Worm (Caenorhabditis elegans) whole organism, late embryonic: ENCODE measurements around the gene Y71H2B.8.
A peak's percentile ranks its signal among the peaks of the same experiment; 100 is the strongest.
"Not testable (repeated sequence)": the region's sequence is repeated elsewhere in the genome, so short reads cannot be mapped to it uniquely, and the experiment has no call there.

Experiments
- C08G9.2 ChIP-seq: sonication (generic microtip); optimal IDR thresholded peaks from 2 replicates; lab custom pipeline; 2016; ENCODE audit warnings: mild to moderate bottlenecking, missing genetic modification characterization, moderate library complexity, missing compliant biosample characterization
- C38D4.7 ChIP-seq: fragments of 200-800 bp; sonication (Bioruptor generic); optimal IDR thresholded peaks from 2 replicates; lab custom pipeline; 2018; ENCODE audit warnings: mild to moderate bottlenecking, missing genetic modification characterization, moderate library complexity, missing compliant biosample characterization
- K02D7.2 ChIP-seq: sonication (generic microtip); optimal IDR thresholded peaks from 2 replicates; lab custom pipeline; 2017; ENCODE audit warnings: mild to moderate bottlenecking, missing genetic modification characterization, missing compliant biosample characterization
- ahr-1 ChIP-seq: sonication (generic microtip); optimal IDR thresholded peaks from 2 replicates; lab custom pipeline; 2016; ENCODE audit warnings: missing genetic modification characterization, missing compliant biosample characterization
- ceh-18 ChIP-seq: sonication (generic microtip); optimal IDR thresholded peaks from 2 replicates; lab custom pipeline; 2016; ENCODE audit warnings: missing genetic modification characterization, missing compliant biosample characterization
- ceh-19 ChIP-seq: fragments of 200-800 bp; sonication (Bioruptor generic); optimal IDR thresholded peaks from 2 replicates; lab custom pipeline; 2018; ENCODE audit warnings: mild to moderate bottlenecking, missing genetic modification characterization, missing compliant biosample characterization
- ceh-22 ChIP-seq: sonication (generic microtip); optimal IDR thresholded peaks from 2 replicates; lab custom pipeline; 2017; ENCODE audit warnings: missing biosample characterization, missing genetic modification characterization
- ceh-30 ChIP-seq: fragments of 150-350 bp; optimal IDR thresholded peaks from 2 replicates; lab custom pipeline; 2014; ENCODE audit warnings: missing biosample characterization, missing genetic modification characterization
- ceh-48 ChIP-seq: sonication (generic microtip); optimal IDR thresholded peaks from 2 replicates; lab custom pipeline; 2016; ENCODE audit warnings: missing genetic modification characterization, inconsistent platforms, missing compliant biosample characterization
- ceh-6 ChIP-seq: fragments of 200-800 bp; sonication (Bioruptor generic); optimal IDR thresholded peaks from 2 replicates; lab custom pipeline; 2018; ENCODE audit warnings: mild to moderate bottlenecking, missing genetic modification characterization, missing compliant biosample characterization
- dmd-4 ChIP-seq: sonication (generic microtip); optimal IDR thresholded peaks from 2 replicates; lab custom pipeline; 2016; ENCODE audit warnings: borderline replicate concordance, missing genetic modification characterization, missing compliant biosample characterization
- dve-1 ChIP-seq: sonication (generic microtip); optimal IDR thresholded peaks from 2 replicates; lab custom pipeline; 2017; ENCODE audit warnings: antibody characterized with exemption, mild to moderate bottlenecking, missing genetic modification characterization, missing compliant biosample characterization
- elt-4 ChIP-seq: sonication (generic microtip); optimal IDR thresholded peaks from 2 replicates; lab custom pipeline; 2016; ENCODE audit warnings: missing genetic modification characterization, missing compliant biosample characterization
- ets-4 ChIP-seq: sonication (generic microtip); optimal IDR thresholded peaks from 2 replicates; lab custom pipeline; 2016; ENCODE audit warnings: missing genetic modification characterization, missing compliant biosample characterization
- eyg-1 ChIP-seq: sonication (generic microtip); optimal IDR thresholded peaks from 2 replicates; lab custom pipeline; 2016; ENCODE audit warnings: missing genotype, missing genetic modification characterization, missing compliant biosample characterization
- fkh-10 ChIP-seq: fragments of 150-350 bp; optimal IDR thresholded peaks from 2 replicates; lab custom pipeline; 2014; ENCODE audit warnings: missing biosample characterization, missing genetic modification reagents, missing genetic modification characterization
- hlh-13 ChIP-seq: fragments of 200-800 bp; sonication (Bioruptor generic); optimal IDR thresholded peaks from 2 replicates; lab custom pipeline; 2018; ENCODE audit warnings: mild to moderate bottlenecking, missing genetic modification characterization, missing compliant biosample characterization
- hlh-8 ChIP-seq: sonication (generic microtip); optimal IDR thresholded peaks from 2 replicates; lab custom pipeline; 2016; ENCODE audit warnings: missing genotype, missing genetic modification characterization, missing compliant biosample characterization
- lim-6 ChIP-seq: sonication (generic microtip); optimal IDR thresholded peaks from 2 replicates; lab custom pipeline; 2016; ENCODE audit warnings: missing genetic modification characterization, missing compliant biosample characterization
- lin-11 ChIP-seq: fragments of 200-800 bp; sonication (Bioruptor generic); optimal IDR thresholded peaks from 2 replicates; lab custom pipeline; 2018; ENCODE audit warnings: mild to moderate bottlenecking, missing genetic modification characterization, missing compliant biosample characterization
- madf-2 ChIP-seq: sonication (generic microtip); optimal IDR thresholded peaks from 2 replicates; lab custom pipeline; 2017; ENCODE audit warnings: missing genetic modification characterization, missing compliant biosample characterization
- mec-3 ChIP-seq: sonication (generic microtip); optimal IDR thresholded peaks from 2 replicates; lab custom pipeline; 2016; ENCODE audit warnings: borderline replicate concordance, missing genetic modification characterization, missing compliant biosample characterization
- nfya-1 ChIP-seq: sonication (generic microtip); optimal IDR thresholded peaks from 2 replicates; lab custom pipeline; 2017; ENCODE audit warnings: missing genetic modification characterization, mild to moderate bottlenecking, missing compliant biosample characterization, antibody characterized with exemption, moderate library complexity
- nhr-11 ChIP-seq: fragments of 150-350 bp; optimal IDR thresholded peaks from 2 replicates; lab custom pipeline; 2014; ENCODE audit warnings: missing biosample characterization, missing genetic modification characterization
- nhr-232 ChIP-seq: sonication (generic microtip); optimal IDR thresholded peaks from 2 replicates; lab custom pipeline; 2016; ENCODE audit warnings: missing genetic modification characterization, missing compliant biosample characterization
- odd-2 ChIP-seq: sonication (generic microtip); optimal IDR thresholded peaks from 2 replicates; lab custom pipeline; 2017; ENCODE audit warnings: antibody characterized with exemption, mild to moderate bottlenecking, missing genetic modification characterization, missing compliant biosample characterization
- pat-9 ChIP-seq: fragments of 200-800 bp; sonication (Bioruptor generic); optimal IDR thresholded peaks from 2 replicates; lab custom pipeline; 2018; ENCODE audit warnings: mild to moderate bottlenecking, missing genetic modification characterization, moderate library complexity, missing compliant biosample characterization
- pax-1 ChIP-seq: fragments of 150-350 bp; optimal IDR thresholded peaks from 2 replicates; lab custom pipeline; 2014; ENCODE audit warnings: missing biosample characterization, missing genetic modification characterization
- pha-4 ChIP-seq: fragments of 150-350 bp; optimal IDR thresholded peaks from 2 replicates; lab custom pipeline; 2018; ENCODE audit warnings: missing biosample characterization, missing genetic modification reagents, missing genetic modification characterization
- pqm-1 ChIP-seq: sonication (generic microtip); optimal IDR thresholded peaks from 2 replicates; lab custom pipeline; 2016; ENCODE audit warnings: missing genetic modification characterization, missing compliant biosample characterization
- ref-2 ChIP-seq: sonication (generic microtip); optimal IDR thresholded peaks from 2 replicates; lab custom pipeline; 2016; ENCODE audit warnings: missing genetic modification characterization, missing compliant biosample characterization
- sox-4 ChIP-seq: sonication (generic microtip); optimal IDR thresholded peaks from 2 replicates; lab custom pipeline; 2017; ENCODE audit warnings: mild to moderate bottlenecking, missing genetic modification characterization, inconsistent platforms, missing compliant biosample characterization
- syd-9 ChIP-seq: sonication (generic microtip); optimal IDR thresholded peaks from 2 replicates; lab custom pipeline; 2016; ENCODE audit warnings: mild to moderate bottlenecking, missing genetic modification characterization, moderate library complexity, missing compliant biosample characterization
- tbx-2 ChIP-seq: sonication (generic microtip); optimal IDR thresholded peaks from 2 replicates; lab custom pipeline; 2016; ENCODE audit warnings: missing genetic modification characterization, missing compliant biosample characterization
- tbx-7 ChIP-seq: sonication (generic microtip); optimal IDR thresholded peaks from 2 replicates; lab custom pipeline; 2016; ENCODE audit warnings: missing genotype, missing genetic modification characterization, missing compliant biosample characterization
- unc-3 ChIP-seq, 2 experiments: fragments of 200-800 bp in 1 of 2; sonication (Bioruptor generic) in 1 of 2; sonication (generic microtip) in 1 of 2; conservative IDR thresholded peaks in 1 of 2; optimal IDR thresholded peaks in 1 of 2; 2 replicates each; pipeline versions ENCODE4 v1.3.6 to Lab custom; 2016 to 2022; ENCODE audit warnings: missing compliant biosample characterization in 2 of 2, missing genetic modification characterization in 2 of 2, missing genetic modification reagents in 1 of 2
- unc-86 ChIP-seq: sonication (generic microtip); optimal IDR thresholded peaks from 2 replicates; lab custom pipeline; 2016; ENCODE audit warnings: missing genetic modification characterization, missing compliant biosample characterization
- ztf-16 ChIP-seq: sonication (generic microtip); optimal IDR thresholded peaks from 2 replicates; lab custom pipeline; 2017; ENCODE audit warnings: missing genetic modification characterization, missing compliant biosample characterization

The Y71H2B.8 gene

DNA sequence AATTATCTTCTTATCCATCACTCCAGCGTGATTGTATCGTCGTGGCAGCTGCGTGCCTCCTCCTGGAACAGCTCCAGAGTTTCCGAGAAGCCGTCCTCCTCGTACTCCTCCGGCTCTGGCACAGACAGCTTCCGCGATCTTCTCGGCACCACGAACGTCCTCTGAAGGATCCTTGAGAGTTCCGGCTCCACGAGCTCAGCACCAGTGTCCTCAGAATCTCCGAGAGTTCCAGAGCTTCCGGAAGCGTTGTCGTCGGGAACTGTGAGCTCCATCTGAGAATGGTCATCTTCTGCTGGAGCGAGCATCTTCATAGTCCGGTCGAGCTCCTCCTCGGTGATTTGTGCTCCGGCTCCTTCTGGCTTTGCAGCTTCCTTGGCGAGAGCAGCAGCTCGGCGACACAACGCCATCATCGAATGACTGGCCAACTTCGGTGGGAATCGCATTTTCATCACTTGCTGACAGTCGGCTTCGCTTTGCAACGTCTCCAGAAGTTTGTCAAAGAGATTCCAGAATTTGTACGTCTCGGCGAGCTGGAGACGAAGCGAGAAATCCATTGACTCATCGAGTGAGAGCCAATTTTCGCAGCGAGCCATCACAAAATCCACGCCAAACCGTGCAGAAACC lies 15.9 kb upstream of the Y71H2B.8 start:
- no peak for TF ChIP-seq pqm-1 (tag; lab: Kevin White, UChicago)
- no peak for TF ChIP-seq pat-9
- no peak for TF ChIP-seq fkh-10 (GFP tag; lab: Kevin White, UChicago)
- no peak for TF ChIP-seq eyg-1
- no peak for TF ChIP-seq mec-3 (tag; lab: Kevin White, UChicago)
- TF ChIP-seq lim-6, result no peak
- TF ChIP-seq unc-3 (GFP tag; conservative IDR thresholded peaks at IDR 0.05; lab: Robert Waterston, UW), result no peak
- no peak for TF ChIP-seq unc-3 (tag; optimal IDR thresholded peaks at IDR 0.05; lab: Kevin White, UChicago)
- TF ChIP-seq lin-11 (tag; lab: Kevin White, UChicago), result no peak
- TF ChIP-seq pax-1, result no peak
- no peak for TF ChIP-seq ets-4 (tag; lab: Kevin White, UChicago)

DNA sequence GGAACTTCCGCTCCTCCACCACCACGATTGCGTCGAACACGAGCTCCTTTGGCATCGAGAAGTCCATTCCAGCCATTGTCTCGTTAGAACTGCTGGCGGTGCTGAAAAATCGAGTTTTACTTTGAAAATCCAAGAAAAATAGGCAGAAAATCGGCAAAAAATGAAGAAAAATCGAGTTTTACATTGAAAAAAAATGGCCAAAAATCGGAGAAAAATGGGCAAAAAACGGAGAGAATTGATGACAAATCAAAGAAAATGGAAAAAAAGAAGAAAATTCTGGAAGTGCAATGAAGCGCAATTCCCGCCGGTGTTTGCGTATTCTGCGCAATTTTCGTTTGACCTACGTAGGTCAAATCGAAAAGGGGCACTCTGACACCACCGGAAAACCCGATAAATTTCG lies 15.2 kb upstream of the Y71H2B.8 start, which contains the start of gene Y54F10AM.11:
Gene Y54F10AM.11 (minus strand): TSS at position 101 of the 400 bp plus-strand sequence.
- not testable (repeated sequence) for TF ChIP-seq sox-4; nfya-1 (tag; lab: Kevin White, UChicago); C38D4.7 (GFP tag; lab: Kevin White, UChicago)

DNA sequence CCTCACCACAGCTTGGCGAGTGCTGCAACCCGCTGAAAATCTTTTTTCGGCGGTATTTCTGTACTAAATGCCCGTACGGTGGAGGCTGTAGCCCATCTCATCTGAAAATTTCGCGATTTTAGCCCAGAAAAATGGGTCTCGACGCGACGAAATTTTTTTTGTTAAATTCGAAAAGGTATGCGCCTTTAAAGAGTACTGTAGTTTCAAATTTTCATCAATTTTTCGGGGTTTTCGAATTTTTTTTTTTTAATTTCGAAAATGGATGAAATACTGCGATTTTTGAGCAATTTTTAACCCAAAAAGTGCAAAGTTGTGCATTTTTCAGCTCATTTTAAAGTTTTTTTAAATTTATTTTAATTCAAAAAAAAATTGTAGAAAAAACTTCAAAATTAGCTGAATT lies 7.6 kb upstream of the Y71H2B.8 start, which contains the start of gene Y54F10AR.2:
Gene Y54F10AR.2 (minus strand): TSS at position 101 of the 400 bp plus-strand sequence.
- TF ChIP-seq K02D7.2 (tag; lab: Kevin White, UChicago) (no peak), eyg-1 (no peak), ceh-22 (no peak), odd-2 (tag; lab: Kevin White, UChicago) (no peak), ceh-6 (GFP tag; lab: Kevin White, UChicago) (no peak), ahr-1 (tag; lab: Kevin White, UChicago) (no peak)

ce11 chrIII:2572421-2572820 lies 6.7 kb upstream of the Y71H2B.8 start:
- TF ChIP-seq nfya-1 (tag; lab: Kevin White, UChicago), result peak; percentile 75
- no peak for TF ChIP-seq ztf-16 (tag; lab: Kevin White, UChicago)
- TF ChIP-seq, all 69 proteins: peak for 1

ce11 chrIII:2575635-2576164 lies 3.4 kb upstream of the Y71H2B.8 start, which contains the start of gene Y54F10AR.1:
TSS of gene Y54F10AR.1 (minus strand) at chrIII:2575685.
- TF ChIP-seq hlh-13 (GFP tag; lab: Kevin White, UChicago) (no peak), unc-86 (tag; lab: Kevin White, UChicago) (no peak), tbx-7 (tag; lab: Kevin White, UChicago) (no peak), dmd-4 (tag; lab: Kevin White, UChicago) (no peak), ref-2 (no peak), ets-4 (tag; lab: Kevin White, UChicago) (no peak), ceh-48 (no peak)

- TF ChIP-seq tbx-2 (tag; lab: Kevin White, UChicago) (peak; percentile 49), ceh-48 (peak; percentile 45), madf-2 (tag; lab: Kevin White, UChicago) (peak; percentile 46), ceh-30 (tag; lab: Kevin White, UChicago) (no peak), dve-1 (no peak), ceh-18 (tag; lab: Kevin White, UChicago) (peak; percentile 34), C08G9.2 (no peak), lin-11 (tag; lab: Kevin White, UChicago) (peak; percentile 20), pqm-1 (tag; lab: Kevin White, UChicago) (no peak), elt-4 (tag; lab: Kevin White, UChicago) (no peak), pha-4 (tag; lab: Kevin White, UChicago) (no peak), mec-3 (tag; lab: Kevin White, UChicago) (no peak), dmd-4 (tag; lab: Kevin White, UChicago) (no peak), ceh-19 (GFP tag; lab: Kevin White, UChicago) (peak; percentile 43), ahr-1 (tag; lab: Kevin White, UChicago) (no peak), sox-4 (no peak), nhr-232 (tag; lab: Kevin White, UChicago) (no peak), syd-9 (no peak), hlh-8 (no peak), nhr-11 (no peak)
Observed at ce11 chrIII:2576360-2577259, 2.5 kb upstream of the Y71H2B.8 start.
